Fruit fly (Drosophila melanogaster) whole organism, embryonic: ENCODE data around the gene CG43638.

ENCODE experiments used
- B-H2 ChIP-seq: fragments of 200-800 bp; sonication (Bioruptor generic); optimal IDR thresholded peaks from 2 replicates; lab custom pipeline; 2018; ENCODE audit warnings: missing biosample characterization, mild to moderate bottlenecking, missing genetic modification characterization
- CG11695 ChIP-seq: fragments of 200-800 bp; sonication (Bioruptor generic); IDR thresholded peaks from 3 replicates; pipeline ENCODE4 v1.3.6; 2022; ENCODE audit warnings: missing biosample characterization, missing genetic modification characterization
- CG12769 ChIP-seq: fragments of 200-800 bp; sonication (Bioruptor generic); optimal IDR thresholded peaks from 2 replicates; lab custom pipeline; 2019; ENCODE audit warnings: missing biosample characterization, mild to moderate bottlenecking, missing genetic modification characterization, moderate library complexity
- CG14014 ChIP-seq: fragments of 200-800 bp; sonication (Bioruptor generic); IDR thresholded peaks from 2 replicates; pipeline ENCODE4 v1.3.6; 2022; ENCODE audit warnings: missing biosample characterization, missing genetic modification characterization
- CG14050 ChIP-seq: fragments of 200-800 bp; sonication (Bioruptor generic); IDR thresholded peaks from 3 replicates; pipeline ENCODE4 v1.3.6; 2022; ENCODE audit warnings: missing biosample characterization, missing genetic modification characterization
- CG14667 ChIP-seq: fragments of 200-800 bp; sonication (Bioruptor generic); IDR thresholded peaks from 2 replicates; pipeline ENCODE4 v1.3.6; 2022; ENCODE audit warnings: missing biosample characterization, missing genetic modification characterization
- CG14710 ChIP-seq: fragments of 200-800 bp; sonication (Bioruptor generic); optimal IDR thresholded peaks from 3 replicates; lab custom pipeline; 2019; ENCODE audit warnings: missing biosample characterization, mild to moderate bottlenecking, missing genetic modification characterization, moderate library complexity
- CG15011 ChIP-seq: fragments of 200-800 bp; sonication (Bioruptor generic); optimal IDR thresholded peaks from 3 replicates; lab custom pipeline; 2018; ENCODE audit warnings: missing biosample characterization, mild to moderate bottlenecking, missing genetic modification characterization
- CG1647 ChIP-seq: fragments of 200-800 bp; sonication (Bioruptor generic); optimal IDR thresholded peaks from 3 replicates; lab custom pipeline; 2016; ENCODE audit warnings: missing biosample characterization, missing genetic modification characterization
- CG17186 ChIP-seq: fragments of 200-800 bp; sonication (Bioruptor generic); optimal IDR thresholded peaks from 3 replicates; lab custom pipeline; 2017; ENCODE audit warnings: missing biosample characterization, missing genetic modification reagents, missing genetic modification characterization
- CG17568 ChIP-seq: fragments of 200-800 bp; sonication (Bioruptor generic); optimal IDR thresholded peaks from 2 replicates; lab custom pipeline; 2018; ENCODE audit warnings: missing biosample characterization, mild to moderate bottlenecking, missing genetic modification characterization, moderate library complexity
- CG2678 ChIP-seq: fragments of 200-800 bp; sonication (Bioruptor generic); optimal IDR thresholded peaks from 3 replicates; lab custom pipeline; 2019; ENCODE audit warnings: missing biosample characterization, mild to moderate bottlenecking, missing genetic modification characterization, moderate library complexity
- CG2712 ChIP-seq: fragments of 200-800 bp; optimal IDR thresholded peaks from 3 replicates; lab custom pipeline; 2019; ENCODE audit warnings: missing biosample characterization, mild to moderate bottlenecking, missing genetic modification characterization, moderate library complexity
- CG32772 ChIP-seq: fragments of 200-800 bp; sonication (Bioruptor generic); IDR thresholded peaks from 2 replicates; pipeline ENCODE4 v1.3.6; 2022; ENCODE audit warnings: missing biosample characterization, missing genetic modification characterization
- CG4820 ChIP-seq: fragments of 200-800 bp; sonication (Bioruptor generic); optimal IDR thresholded peaks from 3 replicates; lab custom pipeline; 2016; ENCODE audit warnings: missing biosample characterization, missing genetic modification characterization
- CG6175 ChIP-seq: fragments of 200-800 bp; sonication (Bioruptor generic); IDR thresholded peaks from 3 replicates; pipeline ENCODE4 v1.3.6; 2022; ENCODE audit warnings: missing biosample characterization, missing genetic modification characterization
- CG7357 ChIP-seq: fragments of 200-800 bp; sonication (Bioruptor generic); IDR thresholded peaks from 3 replicates; pipeline ENCODE4 v1.3.6; 2022; ENCODE audit warnings: missing biosample characterization, missing genetic modification characterization
- CTCF ChIP-seq: fragments of 200-800 bp; sonication (Bioruptor generic); optimal IDR thresholded peaks from 2 replicates; lab custom pipeline; 2017; ENCODE audit warnings: missing biosample characterization, mild to moderate bottlenecking, missing genetic modification characterization, moderate library complexity
- D ChIP-seq, 2 experiments: fragments of 200-800 bp in 1 of 2; fragments of >200 bp in 1 of 2; sonication (Bioruptor generic) in 1 of 2; optimal IDR thresholded peaks; 2 replicates in 1 of 2; 3 replicates in 1 of 2; lab custom pipeline; 2017; ENCODE audit warnings: mild to moderate bottlenecking in 1 of 2, missing biosample characterization in 1 of 2, missing genetic modification characterization in 1 of 2, missing genetic modification reagents in 1 of 2
- Dll ChIP-seq: fragments of 200-800 bp; sonication (Bioruptor generic); IDR thresholded peaks from 4 replicates; pipeline ENCODE4 v1.3.6; 2022; ENCODE audit warnings: missing biosample characterization, missing genetic modification characterization; ENCODE audit not compliant: partially characterized antibody
- Dref ChIP-seq: fragments of 200-800 bp; sonication (Bioruptor generic); IDR thresholded peaks from 2 replicates; pipeline ENCODE4 v1.3.6; 2022; ENCODE audit warnings: missing biosample characterization, missing genetic modification characterization
- ERR ChIP-seq: fragments of 200-800 bp; sonication (Bioruptor generic); optimal IDR thresholded peaks from 2 replicates; lab custom pipeline; 2016; ENCODE audit warnings: missing biosample characterization, missing genetic modification characterization
- Hey ChIP-seq: fragments of 200-800 bp; sonication (Bioruptor generic); optimal IDR thresholded peaks from 3 replicates; lab custom pipeline; 2018; ENCODE audit warnings: missing biosample characterization, mild to moderate bottlenecking, missing genetic modification characterization
- Hmr ChIP-seq: fragments of 200-800 bp; sonication (Bioruptor generic); optimal IDR thresholded peaks from 3 replicates; lab custom pipeline; 2017; ENCODE audit warnings: mild to moderate bottlenecking, missing biosample characterization, missing genetic modification reagents, missing genetic modification characterization
- Hr3 ChIP-seq: fragments of 200-800 bp; sonication (Bioruptor generic); optimal IDR thresholded peaks from 3 replicates; lab custom pipeline; 2016; ENCODE audit warnings: missing biosample characterization, missing genetic modification characterization
- Hr39 ChIP-seq: fragments of >200 bp; optimal IDR thresholded peaks from 2 replicates; lab custom pipeline; 2017
- Mad ChIP-seq: fragments of 200-800 bp; sonication (Bioruptor generic); optimal IDR thresholded peaks from 2 replicates; lab custom pipeline; 2016; ENCODE audit warnings: missing biosample characterization, missing genetic modification characterization
- Med ChIP-seq: fragments of 200-800 bp; sonication (Bioruptor generic); peaks from one replicate; lab custom pipeline; 2016; ENCODE audit warnings: missing biosample characterization, missing genetic modification characterization, mild to moderate bottlenecking, inconsistent platforms, moderate library complexity
- Scr ChIP-seq: fragments of 200-800 bp; sonication (Bioruptor generic); IDR thresholded peaks from 2 replicates; pipeline ENCODE4 v1.3.6; 2022; ENCODE audit warnings: missing biosample characterization, missing genetic modification characterization; ENCODE audit not compliant: partially characterized antibody
- Sox102F ChIP-seq: fragments of 200-800 bp; sonication (Bioruptor generic); optimal IDR thresholded peaks from 2 replicates; lab custom pipeline; 2018; ENCODE audit warnings: missing biosample characterization, mild to moderate bottlenecking, missing genetic modification characterization, moderate library complexity
- Ssrp ChIP-seq: fragments of 200-800 bp; sonication (Bioruptor generic); optimal IDR thresholded peaks from 2 replicates; lab custom pipeline; 2018; ENCODE audit warnings: missing biosample characterization, mild to moderate bottlenecking, missing genetic modification characterization, moderate library complexity
- ara ChIP-seq: fragments of 200-800 bp; sonication (Bioruptor generic); IDR thresholded peaks from 2 replicates; pipeline ENCODE4 v1.3.6; 2022; ENCODE audit warnings: missing biosample characterization, missing genetic modification characterization
- bab2 ChIP-seq: fragments of 200-800 bp; sonication (Bioruptor generic); optimal IDR thresholded peaks from 2 replicates; lab custom pipeline; 2016; ENCODE audit warnings: missing biosample characterization, missing genetic modification characterization
- bsh ChIP-seq, 2 experiments: fragments of 200-800 bp; sonication (Bioruptor generic); optimal IDR thresholded peaks; 2 replicates each; lab custom pipeline; 2017 to 2018; ENCODE audit warnings: mild to moderate bottlenecking in 2 of 2, missing biosample characterization in 2 of 2, missing genetic modification characterization in 2 of 2, moderate library complexity in 1 of 2
- cwo ChIP-seq: fragments of 200-800 bp; sonication (Bioruptor generic); optimal IDR thresholded peaks from 3 replicates; lab custom pipeline; 2017; ENCODE audit warnings: missing biosample characterization, missing genetic modification characterization, mild to moderate bottlenecking, moderate library complexity, missing genetic modification reagents
- fru ChIP-seq: fragments of >200 bp; optimal IDR thresholded peaks from 2 replicates; lab custom pipeline; 2017
- gcm ChIP-seq: fragments of 200-800 bp; sonication (Bioruptor generic); optimal IDR thresholded peaks from 2 replicates; lab custom pipeline; 2019; ENCODE audit warnings: missing biosample characterization, mild to moderate bottlenecking, missing genetic modification characterization, moderate library complexity
- gcm2 ChIP-seq: fragments of 200-800 bp; sonication (Bioruptor generic); optimal IDR thresholded peaks from 2 replicates; lab custom pipeline; 2016; ENCODE audit warnings: missing biosample characterization, missing genetic modification characterization
- gro ChIP-seq: fragments of 200-800 bp; sonication (Bioruptor generic); optimal IDR thresholded peaks from 2 replicates; lab custom pipeline; 2016; ENCODE audit warnings: missing biosample characterization, missing genetic modification characterization
- gsb-n ChIP-seq: fragments of 200-800 bp; sonication (Bioruptor generic); optimal IDR thresholded peaks from 3 replicates; lab custom pipeline; 2018; ENCODE audit warnings: missing biosample characterization, mild to moderate bottlenecking, missing genetic modification characterization
- hkb ChIP-seq, 2 experiments: fragments of 200-800 bp in 1 of 2; fragments of >200 bp in 1 of 2; sonication (Bioruptor generic) in 1 of 2; IDR thresholded peaks in 1 of 2; optimal IDR thresholded peaks in 1 of 2; 2 replicates each; pipeline versions ENCODE4 v1.3.6 to Lab custom; 2017 to 2022; ENCODE audit warnings: missing biosample characterization in 1 of 2, missing genetic modification characterization in 1 of 2
- luna ChIP-seq: fragments of 200-800 bp; sonication (Bioruptor generic); optimal IDR thresholded peaks from 2 replicates; lab custom pipeline; 2016; ENCODE audit warnings: missing biosample characterization, missing genetic modification characterization
- org-1 ChIP-seq: fragments of 200-800 bp; sonication (Bioruptor generic); optimal IDR thresholded peaks from 2 replicates; lab custom pipeline; 2017; ENCODE audit warnings: missing biosample characterization, missing genetic modification characterization
- scrt ChIP-seq: fragments of 200-800 bp; sonication (Bioruptor generic); optimal IDR thresholded peaks from 2 replicates; lab custom pipeline; 2018; ENCODE audit warnings: missing biosample characterization, mild to moderate bottlenecking, missing genetic modification characterization, moderate library complexity
- seq ChIP-seq: fragments of 200-800 bp; sonication (Bioruptor generic); IDR thresholded peaks from 2 replicates; pipeline ENCODE4 v1.3.6; 2022; ENCODE audit warnings: missing biosample characterization, missing genetic modification characterization
- sob ChIP-seq: fragments of 200-800 bp; sonication (Bioruptor generic); IDR thresholded peaks from 2 replicates; pipeline ENCODE4 v1.3.6; 2022; ENCODE audit warnings: missing biosample characterization, missing genetic modification characterization
- tin ChIP-seq: fragments of 200-800 bp; sonication (Bioruptor generic); optimal IDR thresholded peaks from 3 replicates; lab custom pipeline; 2016; ENCODE audit warnings: missing biosample characterization, missing genetic modification characterization
- tx ChIP-seq: fragments of 200-800 bp; sonication (Bioruptor generic); optimal IDR thresholded peaks from 2 replicates; lab custom pipeline; 2016; ENCODE audit warnings: missing biosample characterization, missing genetic modification characterization
- zen2 ChIP-seq: fragments of 200-800 bp; sonication (Bioruptor generic); IDR thresholded peaks from 3 replicates; pipeline ENCODE4 v1.3.6; 2022; ENCODE audit warnings: missing biosample characterization, missing genetic modification characterization; ENCODE audit not compliant: partially characterized antibody

CG43638 gene

DNA sequence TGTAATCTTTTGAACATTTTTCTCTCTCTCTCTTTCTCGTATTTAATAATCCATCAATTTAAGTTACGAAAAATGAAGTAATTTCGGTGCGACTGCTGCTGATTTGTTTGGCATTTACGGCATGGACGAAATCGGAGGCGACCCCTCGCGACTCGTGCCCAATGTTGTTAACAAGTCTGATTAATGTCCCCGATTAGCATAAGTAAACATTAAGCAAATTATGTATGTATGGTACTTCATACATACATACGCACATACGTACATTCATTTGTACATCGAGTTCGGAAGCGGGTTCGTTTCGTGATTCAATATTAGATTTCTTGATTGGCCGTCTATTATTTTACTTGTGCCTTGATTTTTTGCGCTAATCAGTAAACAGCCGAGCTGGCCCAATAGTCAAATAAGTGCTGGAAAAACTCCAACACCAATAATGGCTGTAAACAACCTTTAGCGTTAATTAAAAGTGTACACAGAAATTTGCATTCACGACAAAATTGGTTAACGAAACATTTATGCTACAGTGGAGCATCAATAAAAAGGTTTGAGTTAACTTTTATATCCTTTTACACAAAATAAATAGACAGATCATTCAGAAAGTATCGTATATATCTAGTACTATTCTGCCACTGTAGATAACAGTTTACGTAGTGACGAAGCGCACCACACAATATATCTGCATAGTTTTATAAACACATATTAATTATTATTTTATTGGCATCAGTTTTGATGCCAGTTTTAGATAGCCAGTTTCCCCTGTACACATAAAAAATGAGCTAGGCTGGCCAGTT is 46.7 kb downstream of the CG43638 start (continued):
- peak; percentile 10 for TF ChIP-seq Ssrp
- peak; percentile 2 for TF ChIP-seq CG4820 (GFP tag; lab: Kevin White, UChicago)
- no peak for TF ChIP-seq ERR
- peak; percentile 70; the same call in 2 of the 3 replicates for TF ChIP-seq CG11695 (GFP tag; lab: Robert Waterston, UW)
- TF ChIP-seq bsh (GFP tag; optimal IDR thresholded peaks at IDR 0.05; lab: Kevin White, UChicago): no peak
- TF ChIP-seq B-H2 (GFP tag; lab: Kevin White, UChicago): no peak
- no peak for TF ChIP-seq tx
- TF ChIP-seq Med (GFP tag; lab: Kevin White, UChicago): peak; percentile 80
- TF ChIP-seq scrt: peak; percentile 51
- no peak for TF ChIP-seq tin
- no peak for TF ChIP-seq CG6175 (GFP tag; lab: Robert Waterston, UW)
- TF ChIP-seq CG15011 (GFP tag; lab: Kevin White, UChicago): peak; percentile 39
- peak; percentile 57 for TF ChIP-seq CG17568 (GFP tag; lab: Kevin White, UChicago)
- no peak for TF ChIP-seq luna
- peak; percentile 29 for TF ChIP-seq CG1647 (GFP tag; lab: Kevin White, UChicago)
- peak; percentile 68 for TF ChIP-seq CG12769 (tag; lab: Kevin White, UChicago)
- TF ChIP-seq CG2712 (tag; lab: Kevin White, UChicago): peak; percentile 49
- TF ChIP-seq CG2678 (tag; lab: Kevin White, UChicago): peak; percentile 81
- TF ChIP-seq CTCF (GFP tag; lab: Kevin White, UChicago): peak; percentile 22
- TF ChIP-seq Sox102F (GFP tag; lab: Kevin White, UChicago): peak; percentile 68
- TF ChIP-seq seq (GFP tag; lab: Robert Waterston, UW): peak; percentile 74; the same call in 1 of the 2 replicates
- no peak for TF ChIP-seq Dll (GFP tag; lab: Robert Waterston, UW)
- no peak for TF ChIP-seq Dref
- TF ChIP-seq sob (GFP tag; lab: Robert Waterston, UW): peak; percentile 69; the same call in 1 of the 2 replicates
- no peak; the same call in none of the 2 replicates for TF ChIP-seq CG14014 (GFP tag; lab: Robert Waterston, UW)
- TF ChIP-seq CG14667 (GFP tag; lab: Robert Waterston, UW): peak; percentile 45; the same call in 1 of the 2 replicates
- TF ChIP-seq Hmr (GFP tag; lab: Kevin White, UChicago): peak; percentile 52
- TF ChIP-seq CG14710 (tag; lab: Kevin White, UChicago): no peak
- TF ChIP-seq gcm2: peak; percentile 38
- TF ChIP-seq Hr3 (GFP tag; lab: Kevin White, UChicago): peak; percentile 45
- TF ChIP-seq gcm (GFP tag; lab: Kevin White, UChicago): no peak
- no peak for TF ChIP-seq D (optimal IDR thresholded peaks at IDR 0.05; lab: Kevin White, UChicago)
- TF ChIP-seq D (GFP tag; optimal IDR thresholded peaks at IDR 0.05; lab: Kevin White, UChicago): no peak
- TF ChIP-seq CG17186 (GFP tag; lab: Kevin White, UChicago): no peak
- TF ChIP-seq gro: peak; percentile 44
- TF ChIP-seq cwo: peak; percentile 16
- peak; percentile 53 for TF ChIP-seq org-1 (GFP tag; lab: Kevin White, UChicago)
- TF ChIP-seq gsb-n: no peak
- peak; percentile 45 for TF ChIP-seq Hey (tag; lab: Kevin White, UChicago)
- TF ChIP-seq Scr (GFP tag; lab: Robert Waterston, UW): no peak
- 0 out of 2 replicates have a peak, but pooled peaks have one; percentile 8 for TF ChIP-seq ara (GFP tag; lab: Robert Waterston, UW)
- no peak for TF ChIP-seq hkb (optimal IDR thresholded peaks at IDR 0.05; lab: Kevin White, UChicago)
- peak; percentile 70 for TF ChIP-seq hkb (GFP tag; IDR thresholded peaks at IDR 0.05; lab: Robert Waterston, UW)
- no peak for TF ChIP-seq Hr39 (lab: Kevin White, UChicago)
- 0 out of 2 replicates have a peak, but pooled peaks have one; percentile 35 for TF ChIP-seq CG32772
- no peak for TF ChIP-seq fru (lab: Kevin White, UChicago)
- TF ChIP-seq bab2 (GFP tag; lab: Kevin White, UChicago): peak; percentile 43
- TF ChIP-seq Mad (GFP tag; lab: Kevin White, UChicago): peak; percentile 43
- TF ChIP-seq zen2 (GFP tag; lab: Robert Waterston, UW): no peak
- TF ChIP-seq CG7357 (GFP tag; lab: Robert Waterston, UW): no peak; the same call in 2 of the 3 replicates
- TF ChIP-seq CG14050 (GFP tag; lab: Robert Waterston, UW): peak; percentile 57; the same call in 2 of the 3 replicates
